Fruit fly (Drosophila melanogaster) whole organism, prepupa: ENCODE data around the gene Drsl3.

ENCODE experiments used
- Blimp-1 ChIP-seq: fragments of 200-800 bp; sonication (Bioruptor generic); optimal IDR thresholded peaks from 3 replicates; lab custom pipeline; 2017; ENCODE audit warnings: missing biosample characterization, missing genetic modification characterization, mild to moderate bottlenecking, moderate library complexity, missing genetic modification reagents
- CG16779 ChIP-seq: fragments of 200-800 bp; sonication (Bioruptor generic); optimal IDR thresholded peaks from 3 replicates; lab custom pipeline; 2017; ENCODE audit warnings: missing biosample characterization, mild to moderate bottlenecking, missing genetic modification characterization
- CG31627 ChIP-seq: fragments of 200-800 bp; sonication (Bioruptor generic); optimal IDR thresholded peaks from 3 replicates; lab custom pipeline; 2016; ENCODE audit warnings: missing biosample characterization, missing genetic modification characterization
- CG3919 ChIP-seq: fragments of 200-800 bp; sonication (Bioruptor generic); optimal IDR thresholded peaks from 3 replicates; lab custom pipeline; 2016; ENCODE audit warnings: missing biosample characterization, missing genetic modification characterization
- CG4318 ChIP-seq: fragments of 200-800 bp; sonication (Bioruptor generic); optimal IDR thresholded peaks from 3 replicates; lab custom pipeline; 2017; ENCODE audit warnings: missing biosample characterization, mild to moderate bottlenecking, missing genetic modification characterization
- CG6792 ChIP-seq: fragments of 200-800 bp; sonication (Bioruptor generic); optimal IDR thresholded peaks from 3 replicates; lab custom pipeline; 2016; ENCODE audit warnings: missing biosample characterization, missing genetic modification characterization
- Eip75B ChIP-seq: fragments of 200-800 bp; sonication (Bioruptor generic); optimal IDR thresholded peaks from 3 replicates; lab custom pipeline; 2016; ENCODE audit warnings: missing biosample characterization, missing genetic modification characterization
- Ets21C ChIP-seq: fragments of 200-800 bp; sonication (Bioruptor generic); optimal IDR thresholded peaks from 3 replicates; lab custom pipeline; 2016; ENCODE audit warnings: missing biosample characterization, missing genetic modification characterization
- Hr39 ChIP-seq: fragments of 200-800 bp; sonication (Bioruptor generic); optimal IDR thresholded peaks from 2 replicates; lab custom pipeline; 2016; ENCODE audit warnings: missing biosample characterization, missing genetic modification characterization
- Hr4 ChIP-seq: fragments of 200-800 bp; sonication (Bioruptor generic); optimal IDR thresholded peaks from 3 replicates; lab custom pipeline; 2016; ENCODE audit warnings: missing biosample characterization, missing genetic modification characterization
- Sox15 ChIP-seq: fragments of 200-800 bp; sonication (Bioruptor generic); optimal IDR thresholded peaks from 3 replicates; lab custom pipeline; 2016; ENCODE audit warnings: missing biosample characterization, missing genetic modification characterization
- svp ChIP-seq: fragments of 200-800 bp; sonication (Bioruptor generic); peaks from one replicate; lab custom pipeline; 2016; ENCODE audit warnings: missing biosample characterization, missing genetic modification characterization
- topi ChIP-seq: fragments of 200-800 bp; sonication (Bioruptor generic); optimal IDR thresholded peaks from 3 replicates; lab custom pipeline; 2016; ENCODE audit warnings: missing biosample characterization, missing genetic modification characterization
- vri ChIP-seq: fragments of 200-800 bp; sonication (Bioruptor generic); optimal IDR thresholded peaks from 3 replicates; lab custom pipeline; 2016; ENCODE audit warnings: missing biosample characterization, mild to moderate bottlenecking, missing genetic modification characterization

DNA sequence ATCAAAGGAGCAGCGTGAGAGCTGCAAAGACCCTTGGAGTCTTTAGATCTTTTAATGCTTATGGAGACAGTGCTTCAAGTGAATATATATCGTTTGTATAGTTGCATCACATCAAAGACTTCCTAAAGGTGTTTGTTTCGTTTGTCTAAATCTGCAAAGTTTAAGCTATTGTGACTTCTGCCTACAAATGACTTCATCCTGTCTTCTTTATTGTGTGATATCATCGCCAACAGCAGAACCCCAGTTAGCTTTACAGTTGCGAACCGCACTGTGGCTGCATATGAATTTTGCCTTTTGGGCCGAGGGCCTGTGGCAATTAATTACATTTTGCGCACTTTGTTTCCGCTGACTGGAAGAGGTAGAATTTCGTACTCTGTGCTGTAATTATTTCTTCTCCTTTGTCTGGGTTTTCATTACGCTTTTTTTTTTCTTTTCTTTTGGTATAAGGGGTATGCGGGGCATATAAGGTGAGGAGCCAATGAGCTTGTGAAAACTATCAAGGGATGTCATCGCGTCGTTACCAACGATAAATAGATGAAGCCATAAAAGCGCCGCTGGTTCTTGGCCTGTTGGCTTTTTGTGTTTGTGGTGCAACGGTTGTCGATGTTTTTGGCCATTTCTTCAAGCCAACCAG lies 27.6 kb downstream of the Drsl3 start:
- peak; percentile 15 for TF ChIP-seq CG16779 (tag; lab: Kevin White, UChicago)
- peak; percentile 53 for TF ChIP-seq Sox15 (GFP tag; lab: Kevin White, UChicago)
- no peak for TF ChIP-seq CG4318 (GFP tag; lab: Kevin White, UChicago)
- peak; percentile 25 for TF ChIP-seq Hr4 (GFP tag; lab: Kevin White, UChicago)
- peak; percentile 89 for TF ChIP-seq svp
- peak; percentile 52 for TF ChIP-seq CG3919 (GFP tag; lab: Kevin White, UChicago)
- peak; percentile 23 for TF ChIP-seq Blimp-1
- TF ChIP-seq Eip75B, result peak; percentile 79
- peak; percentile 79 for TF ChIP-seq vri (GFP tag; lab: Kevin White, UChicago)
- peak; percentile 85 for TF ChIP-seq CG31627 (GFP tag; lab: Kevin White, UChicago)
- TF ChIP-seq Ets21C (GFP tag; lab: Kevin White, UChicago), result peak; percentile 72
- peak; percentile 77 for TF ChIP-seq CG6792
- TF ChIP-seq topi, result peak; percentile 75
- TF ChIP-seq Hr39 (GFP tag; lab: Kevin White, UChicago), result peak; percentile 82
